Worm (Caenorhabditis elegans): ENCODE measurements around the gene ubc-23.

The ubc-23 gene

DNA sequence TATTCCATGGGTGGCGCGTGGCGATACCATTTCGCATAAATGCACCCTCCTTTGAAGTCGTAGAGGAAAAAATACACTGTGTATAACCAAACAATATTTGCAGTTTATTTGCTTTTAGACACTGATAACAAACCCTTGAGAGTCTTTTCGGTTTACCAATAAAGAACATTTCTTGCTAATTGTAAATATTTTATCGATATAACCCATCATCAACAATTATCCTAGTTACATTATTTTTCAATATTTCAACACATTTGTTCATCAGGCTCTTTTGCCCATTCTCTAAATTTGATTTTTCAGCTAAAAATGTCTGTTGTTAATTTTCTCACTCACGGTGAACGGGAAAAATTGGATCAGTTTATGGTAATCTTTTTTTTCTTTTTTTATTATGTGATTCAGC lies at the start of gene ubc-23:
Gene ubc-23, plus strand, starts transcription at position 301 of the 400 bp plus-strand sequence.
- no peak for TF ChIP-seq dao-5 (tag; optimal IDR thresholded peaks at IDR 0.05)
- TF ChIP-seq W03F9.2 (tag; optimal IDR thresholded peaks at IDR 0.05) = no peak
- no peak for TF ChIP-seq him-1 (tag; optimal IDR thresholded peaks at IDR 0.05)

DNA sequence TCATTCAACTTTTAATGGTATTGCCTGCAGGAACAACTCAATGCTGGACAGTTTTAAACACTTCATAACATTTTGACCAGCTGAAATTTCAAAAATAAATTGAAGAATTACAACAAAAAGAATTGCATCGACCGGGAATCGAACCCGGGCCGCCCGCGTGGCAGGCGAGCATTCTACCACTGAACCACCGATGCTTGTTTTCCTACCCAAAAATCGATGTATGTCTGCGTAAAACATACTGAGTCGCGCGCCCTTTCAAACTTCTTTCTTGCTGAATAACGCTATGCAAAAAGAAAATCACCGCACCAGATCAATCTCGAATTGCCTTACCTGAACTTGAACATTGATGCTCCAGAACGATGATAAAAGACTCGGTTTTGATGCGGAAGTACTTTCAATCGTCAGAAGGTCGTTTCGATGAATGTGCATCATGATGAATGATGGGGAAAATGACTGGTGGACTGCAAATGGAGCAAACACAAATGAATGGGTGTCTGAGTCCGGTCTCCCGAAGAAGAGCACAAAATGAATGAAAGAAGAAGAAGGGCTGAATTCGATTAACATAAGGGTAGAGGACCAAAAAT lies 47.3 kb upstream of the ubc-23 start, which contains the start of gene R04E5.7:
Gene R04E5.7, minus strand, starts transcription at position 564 of the 584 bp plus-strand sequence.
- TF ChIP-seq him-1 (tag; optimal IDR thresholded peaks at IDR 0.05) = no peak
- no peak for TF ChIP-seq W03F9.2 (tag; optimal IDR thresholded peaks at IDR 0.05)
- no peak for TF ChIP-seq dao-5 (tag; optimal IDR thresholded peaks at IDR 0.05)

DNA sequence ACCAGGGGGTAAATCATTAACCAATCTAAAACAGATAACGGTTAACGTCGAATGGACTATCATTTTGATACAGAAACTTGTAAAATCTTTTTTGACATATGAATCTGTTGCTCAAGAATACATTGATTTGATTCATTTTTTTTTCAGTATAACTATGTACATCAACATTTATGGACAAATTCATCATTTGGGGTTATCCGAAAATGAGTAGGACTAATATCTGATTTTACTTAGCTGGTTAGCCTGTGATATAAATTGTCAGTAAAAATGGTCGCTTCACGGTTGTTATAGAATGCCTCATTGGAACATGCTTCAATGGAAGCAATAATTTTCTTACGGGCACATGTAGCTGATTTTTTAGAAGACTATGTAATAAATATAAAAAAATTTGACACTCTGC lies 46.4 kb upstream of the ubc-23 start:
- TF ChIP-seq W03F9.2 (tag; optimal IDR thresholded peaks at IDR 0.05) (no peak), dao-5 (tag; optimal IDR thresholded peaks at IDR 0.05) (no peak), him-1 (tag; optimal IDR thresholded peaks at IDR 0.05) (no peak)

DNA sequence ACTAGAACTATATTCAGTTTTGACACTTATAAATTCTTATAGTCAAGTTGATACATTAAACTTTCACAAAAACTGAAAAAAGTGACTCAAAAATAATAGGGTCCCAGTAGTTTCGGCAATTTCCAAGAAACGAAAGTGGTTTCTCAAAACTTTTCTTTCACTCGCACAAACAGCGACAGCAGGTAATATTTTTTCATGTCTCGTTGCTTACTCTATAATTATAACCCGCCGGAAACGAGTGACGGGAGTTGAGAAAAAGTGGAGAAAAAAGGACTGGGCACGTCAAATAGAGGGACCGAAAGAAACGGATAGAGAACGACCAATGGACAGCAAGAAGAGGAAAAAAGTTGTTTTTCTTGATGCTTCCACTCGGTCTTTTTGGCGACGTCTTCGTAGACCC lies 44.2 kb upstream of the ubc-23 start:
- TF ChIP-seq him-1 (tag; optimal IDR thresholded peaks at IDR 0.05) = no peak
- no peak for TF ChIP-seq dao-5 (tag; optimal IDR thresholded peaks at IDR 0.05)
- no peak for TF ChIP-seq W03F9.2 (tag; optimal IDR thresholded peaks at IDR 0.05)

DNA sequence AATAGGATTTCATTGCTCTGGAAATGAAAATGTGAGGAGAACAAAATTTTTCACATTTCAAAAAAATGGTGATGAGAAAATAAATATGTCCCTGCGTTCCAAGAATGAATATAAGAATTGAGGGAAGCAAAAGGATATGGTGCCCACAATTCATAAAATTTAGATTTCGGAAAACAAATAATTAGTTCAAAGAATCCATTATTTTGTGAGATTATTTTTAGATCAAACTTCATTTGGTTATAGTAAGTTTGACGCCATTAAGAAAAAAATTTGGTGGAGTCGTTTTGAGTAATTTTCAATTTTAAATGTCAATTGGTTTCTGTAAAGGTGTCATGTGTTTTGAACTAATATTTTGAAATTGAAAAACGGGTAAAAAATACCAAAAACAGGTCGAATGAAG lies 43.7 kb upstream of the ubc-23 start:
- no peak for TF ChIP-seq him-1 (tag; optimal IDR thresholded peaks at IDR 0.05)
- no peak for TF ChIP-seq W03F9.2 (tag; optimal IDR thresholded peaks at IDR 0.05)
- no peak for TF ChIP-seq dao-5 (tag; optimal IDR thresholded peaks at IDR 0.05)

DNA sequence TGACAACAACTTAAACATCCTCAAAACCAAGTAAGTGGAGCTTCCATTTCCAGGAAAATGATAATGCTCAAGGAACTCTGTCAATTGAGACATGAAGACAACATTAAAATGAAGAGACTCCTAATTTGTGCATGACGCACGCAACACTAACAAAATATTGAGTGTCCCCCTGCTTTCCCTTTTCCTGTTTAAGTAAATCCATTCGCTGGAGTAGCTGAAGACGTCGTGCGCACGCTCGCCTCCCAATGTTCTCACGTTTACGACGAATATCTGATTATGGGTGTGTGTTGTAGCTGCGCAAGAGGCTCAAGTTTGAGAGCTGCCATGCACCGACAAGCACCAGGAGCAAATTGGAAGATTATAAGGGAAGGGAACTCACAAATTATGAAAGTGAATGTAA lies 43.1 kb upstream of the ubc-23 start:
- TF ChIP-seq him-1 (tag; optimal IDR thresholded peaks at IDR 0.05) = peak; percentile 42
- no peak for TF ChIP-seq dao-5 (tag; optimal IDR thresholded peaks at IDR 0.05)

DNA sequence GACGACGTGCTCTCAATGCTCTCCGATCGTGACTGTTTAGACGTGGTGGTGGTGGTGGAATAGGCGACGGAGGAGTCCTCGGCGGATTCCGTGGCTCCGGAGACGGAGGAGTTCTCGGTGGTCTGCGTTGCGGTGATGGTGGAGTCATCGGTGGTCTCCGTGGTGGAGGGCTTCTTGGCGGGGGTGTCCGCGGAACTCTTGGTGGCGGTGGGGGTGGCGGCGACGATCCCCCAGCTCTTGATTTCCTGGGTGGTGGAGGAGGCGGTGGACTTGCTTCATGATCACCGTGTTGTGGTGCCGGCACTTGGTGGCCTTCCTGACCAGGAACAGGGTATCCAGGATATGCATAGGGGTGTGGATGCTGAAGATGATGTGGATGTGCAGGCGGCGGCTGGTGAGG lies 38.6 kb upstream of the ubc-23 start:
- TF ChIP-seq dao-5 (tag; optimal IDR thresholded peaks at IDR 0.05) = no peak

DNA sequence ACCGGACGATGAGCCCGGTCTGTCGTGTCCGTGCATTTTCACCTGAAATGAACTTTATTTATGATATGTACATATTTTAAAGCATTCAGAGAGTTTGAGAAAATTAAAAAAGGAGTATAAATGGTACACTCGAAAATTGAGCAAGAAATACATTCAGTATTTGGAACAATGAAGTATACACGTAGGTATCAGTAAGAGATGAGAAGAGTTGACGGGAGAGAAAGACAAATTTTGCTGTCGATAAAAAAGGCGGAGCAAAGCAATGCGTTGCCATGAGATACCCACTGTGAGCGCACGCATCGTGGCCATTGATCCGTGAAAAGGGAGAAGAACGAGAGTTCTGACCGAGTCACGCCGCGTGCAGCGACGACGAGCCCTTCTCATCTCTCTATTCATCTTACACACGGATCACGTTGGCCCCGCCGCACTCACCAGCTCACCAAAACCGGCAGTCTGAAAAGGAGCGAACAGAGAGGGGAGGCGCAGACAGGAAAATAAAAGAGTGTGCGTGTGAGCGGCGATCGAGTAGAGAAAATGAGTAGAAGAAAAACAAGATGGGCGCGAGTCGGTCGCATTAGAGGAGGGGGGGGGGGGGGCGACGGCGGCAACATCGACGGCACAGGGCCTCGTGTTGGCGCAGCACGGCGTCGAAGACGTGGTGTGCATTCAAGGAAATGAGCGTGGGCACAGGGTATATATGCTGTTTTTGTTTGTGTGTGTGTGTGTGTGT lies 37.9 kb upstream of the ubc-23 start, which contains the start of gene R04E5.8:
Gene R04E5.8, minus strand, starts transcription at position 51 of the 730 bp plus-strand sequence.
- TF ChIP-seq him-1 (tag; optimal IDR thresholded peaks at IDR 0.05) (peak; percentile 90), dao-5 (tag; optimal IDR thresholded peaks at IDR 0.05) (no peak), W03F9.2 (tag; optimal IDR thresholded peaks at IDR 0.05) (no peak)

DNA sequence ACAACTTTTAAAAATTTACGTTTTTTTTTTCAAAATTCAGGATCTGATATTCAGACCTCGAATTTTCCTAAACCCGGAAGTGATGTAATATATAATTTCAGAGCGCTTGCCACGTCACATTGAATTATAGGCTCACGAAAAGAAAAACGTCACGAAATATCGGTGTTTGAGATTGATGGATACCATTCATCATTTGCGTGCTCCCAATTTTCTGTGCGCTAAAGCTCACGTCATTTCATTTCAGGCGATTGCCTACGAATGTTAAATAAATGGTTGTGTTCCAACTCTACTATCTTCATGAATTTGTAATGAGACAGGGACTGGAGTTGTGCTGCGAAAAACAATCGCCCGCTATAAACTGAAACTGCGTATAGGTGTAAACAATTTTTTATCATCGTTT lies 35.3 kb upstream of the ubc-23 start:
- no peak for TF ChIP-seq W03F9.2 (tag; optimal IDR thresholded peaks at IDR 0.05)
- no peak for TF ChIP-seq him-1 (tag; optimal IDR thresholded peaks at IDR 0.05)
- TF ChIP-seq dao-5 (tag; optimal IDR thresholded peaks at IDR 0.05) = no peak

DNA sequence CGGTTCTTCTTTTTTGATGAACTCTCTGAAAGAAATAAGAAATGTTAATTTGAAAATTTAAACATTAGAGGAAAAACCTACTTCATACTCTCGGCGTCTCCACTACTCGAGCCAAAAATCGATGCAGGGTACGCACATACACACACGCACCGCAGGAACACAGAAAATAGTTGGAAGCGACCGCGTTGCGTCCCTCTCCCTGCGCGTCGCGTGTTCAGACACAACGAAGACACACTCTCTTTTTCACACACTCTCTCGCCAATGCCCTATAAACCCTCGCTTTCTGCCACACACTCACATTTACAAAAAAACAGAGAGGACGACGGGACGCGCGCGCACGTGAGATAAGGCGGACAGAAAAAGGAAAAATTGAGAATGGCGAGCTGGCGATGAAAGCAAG lies 33.2 kb upstream of the ubc-23 start, which contains the start of gene R04E5.9:
Gene R04E5.9, minus strand, starts transcription at position 235 of the 400 bp plus-strand sequence.
- TF ChIP-seq dao-5 (tag; optimal IDR thresholded peaks at IDR 0.05) (peak; percentile 42), W03F9.2 (tag; optimal IDR thresholded peaks at IDR 0.05) (peak; percentile 69), him-1 (tag; optimal IDR thresholded peaks at IDR 0.05) (peak; percentile 98)

DNA sequence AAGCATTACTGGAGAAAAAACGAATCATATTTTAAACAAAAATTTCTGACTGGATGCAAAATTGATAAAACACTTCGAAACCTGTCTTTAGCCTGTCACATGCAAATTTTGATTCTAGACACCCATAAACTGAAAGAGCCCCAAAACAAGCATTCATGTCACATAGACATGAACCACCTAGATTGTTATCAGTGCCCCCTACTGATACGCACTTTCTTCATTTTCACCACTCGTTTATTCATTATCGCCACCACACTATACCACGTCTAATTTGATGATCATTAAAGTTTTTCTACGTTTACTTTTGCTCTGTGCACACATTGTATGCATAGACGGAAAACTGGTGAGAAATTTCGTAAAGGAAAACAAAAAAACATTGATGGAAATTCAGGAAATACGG lies 32.2 kb upstream of the ubc-23 start, which contains the start of gene cnnm-2:
Gene cnnm-2, plus strand, starts transcription at position 190 of the 400 bp plus-strand sequence.
- no peak for TF ChIP-seq W03F9.2 (tag; optimal IDR thresholded peaks at IDR 0.05)
- no peak for TF ChIP-seq dao-5 (tag; optimal IDR thresholded peaks at IDR 0.05)
- TF ChIP-seq him-1 (tag; optimal IDR thresholded peaks at IDR 0.05) = no peak

DNA sequence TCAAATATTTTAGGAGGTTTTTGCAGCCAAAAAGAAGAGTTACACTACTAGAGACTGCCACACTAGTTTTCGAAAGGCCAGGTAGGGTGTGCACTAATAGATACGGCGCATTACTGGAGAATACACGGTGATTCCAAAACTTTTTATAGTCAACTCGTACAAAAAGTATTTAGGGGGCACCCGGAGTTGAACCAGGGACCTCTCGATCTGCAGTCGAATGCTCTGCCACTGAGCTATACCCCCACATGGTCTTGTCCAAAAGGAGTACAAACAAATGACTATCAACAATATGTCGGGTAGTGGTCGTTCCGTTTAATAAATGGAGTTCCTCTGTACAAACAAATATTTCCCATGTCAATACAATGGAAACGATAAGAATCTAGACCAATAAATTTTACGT lies 26.2 kb upstream of the ubc-23 start:
- TF ChIP-seq him-1 (tag; optimal IDR thresholded peaks at IDR 0.05) = no peak
- TF ChIP-seq dao-5 (tag; optimal IDR thresholded peaks at IDR 0.05) = no peak
- TF ChIP-seq W03F9.2 (tag; optimal IDR thresholded peaks at IDR 0.05) = no peak

DNA sequence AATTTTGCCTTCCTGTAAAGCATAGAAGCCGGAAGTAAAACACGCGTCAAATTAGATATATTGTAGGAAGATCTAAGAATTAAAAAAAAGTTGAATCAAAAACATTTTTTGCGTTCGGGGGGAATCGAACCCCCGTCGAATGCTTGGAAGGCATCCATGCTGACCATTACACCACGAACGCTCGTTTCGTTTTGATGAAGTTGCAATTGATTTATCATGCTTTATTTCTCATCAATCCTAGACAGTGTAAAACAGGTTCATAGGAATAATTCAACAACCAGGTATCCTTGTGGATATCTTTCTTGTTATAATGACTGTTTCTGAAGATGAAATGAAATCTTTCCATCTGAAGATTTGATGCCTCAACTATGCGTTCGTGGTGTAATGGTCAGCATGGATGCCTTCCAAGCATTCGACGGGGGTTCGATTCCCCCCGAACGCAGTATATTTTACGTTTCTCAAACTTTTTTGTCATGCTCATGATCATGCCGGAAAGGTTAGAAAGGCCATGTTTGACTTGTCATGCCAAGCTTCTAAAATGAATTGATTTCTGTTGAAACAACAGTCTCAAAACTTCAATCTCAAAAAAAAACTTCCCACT lies 24.2 kb upstream of the ubc-23 start:
- no peak for TF ChIP-seq W03F9.2 (tag; optimal IDR thresholded peaks at IDR 0.05)
- no peak for TF ChIP-seq him-1 (tag; optimal IDR thresholded peaks at IDR 0.05)
- TF ChIP-seq dao-5 (tag; optimal IDR thresholded peaks at IDR 0.05) = no peak

DNA sequence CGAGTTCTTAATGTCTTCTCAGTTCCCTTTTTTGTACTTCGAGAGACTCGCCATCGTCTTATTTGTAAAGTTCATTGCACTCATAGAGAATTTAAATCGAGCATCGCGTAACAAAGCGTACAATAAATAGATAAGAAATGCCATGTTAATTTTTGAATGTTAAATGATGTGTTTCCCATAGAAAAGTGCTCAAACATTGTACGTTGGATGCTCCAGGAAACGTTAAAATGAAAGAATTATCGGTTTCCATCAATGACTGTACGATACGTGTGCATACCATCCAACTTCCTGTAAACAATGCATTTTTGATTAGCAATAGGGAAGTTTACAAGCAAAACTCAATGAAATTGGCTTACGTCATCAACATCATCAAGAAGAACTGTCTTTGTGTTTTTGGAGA lies 23.4 kb upstream of the ubc-23 start:
- TF ChIP-seq W03F9.2 (tag; optimal IDR thresholded peaks at IDR 0.05) (no peak), dao-5 (tag; optimal IDR thresholded peaks at IDR 0.05) (no peak), him-1 (tag; optimal IDR thresholded peaks at IDR 0.05) (no peak)
